Fruit fly (Drosophila melanogaster): ENCODE measurements around the gene Tom.
A peak's percentile ranks its signal among the peaks of the same experiment; 100 is the strongest.

DNA sequence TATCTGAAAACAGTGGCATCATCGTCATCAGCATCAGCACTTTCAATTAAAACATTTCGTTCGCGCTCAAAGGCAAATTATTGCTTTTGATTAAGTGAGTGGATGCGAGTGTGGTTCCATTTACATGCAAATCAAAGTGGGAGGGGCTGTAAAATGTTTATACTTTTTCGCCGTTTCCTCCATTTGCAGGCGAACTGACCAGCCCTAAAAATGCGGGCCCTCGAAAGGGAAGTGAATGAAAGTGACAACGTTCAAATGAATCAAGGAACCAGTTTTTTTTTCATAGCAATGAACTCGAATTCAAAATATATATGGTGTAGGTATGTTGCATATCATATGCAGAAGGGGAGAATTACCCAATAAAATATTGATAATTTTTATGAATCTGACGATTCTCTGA is 41.5 kb downstream of the Tom start:
- TF ChIP-seq CG1621 (tag; optimal IDR thresholded peaks at IDR 0.05): no peak
- no peak for TF ChIP-seq CG11762 (GFP tag; optimal IDR thresholded peaks at IDR 0.05; ENCODE audit: insufficient read depth)
- no peak for TF ChIP-seq Gug (GFP tag; IDR thresholded peaks at IDR 0.05)
- TF ChIP-seq Eip93F (GFP tag; optimal IDR thresholded peaks at IDR 0.05): no peak
- peak; percentile 27 for TF ChIP-seq Eip78C (GFP tag)
- no peak for TF ChIP-seq Ets21C (GFP tag; optimal IDR thresholded peaks at IDR 0.05)
- TF ChIP-seq lz (GFP tag; optimal IDR thresholded peaks at IDR 0.05): no peak
- no peak for TF ChIP-seq Lpt (GFP tag; optimal IDR thresholded peaks at IDR 0.05)
- no peak for TF ChIP-seq ss (GFP tag; optimal IDR thresholded peaks at IDR 0.05)
- TF ChIP-seq CG10631 (GFP tag; optimal IDR thresholded peaks at IDR 0.05): no peak
- no peak for TF ChIP-seq CG7368 (GFP tag; optimal IDR thresholded peaks at IDR 0.05)
- no peak for TF ChIP-seq CG32006 (GFP tag; optimal IDR thresholded peaks at IDR 0.05)

Data from whole organism, prepupa.